Worm (Caenorhabditis elegans): ENCODE data around the gene F52E1.5.

The F52E1.5 gene

DNA sequence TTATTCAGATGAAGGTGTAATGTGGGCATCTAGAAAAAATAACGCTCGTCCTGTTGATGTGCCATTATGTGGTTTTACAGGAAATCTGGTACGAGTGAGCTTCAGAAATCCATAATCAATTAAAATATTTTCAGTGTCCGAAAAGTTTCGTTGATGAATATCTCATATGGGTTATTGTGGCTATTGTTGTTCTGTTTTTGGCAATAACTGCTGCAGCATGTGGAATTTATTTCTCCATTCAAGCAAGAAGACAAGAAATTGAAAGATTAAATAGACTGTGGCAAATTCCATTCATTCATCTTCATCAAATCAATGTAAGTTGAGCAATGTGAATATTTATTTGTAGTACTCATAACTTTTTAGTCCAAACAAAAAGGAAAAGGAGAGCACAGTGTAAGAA lies 10.0 kb downstream of the F52E1.5 start:
- TF ChIP-seq M03D4.4 (tag; optimal IDR thresholded peaks at IDR 0.05) (no peak), blmp-1 (tag; optimal IDR thresholded peaks at IDR 0.05) (no peak), unc-120 (tag; optimal IDR thresholded peaks at IDR 0.05; ENCODE audit: poor library complexity, severe bottlenecking) (no peak), nhr-28 (tag; optimal IDR thresholded peaks at IDR 0.05) (no peak), nhr-76 (tag; optimal IDR thresholded peaks at IDR 0.05) (no peak), ces-1 (GFP tag; optimal IDR thresholded peaks at IDR 0.05) (no peak)

DNA sequence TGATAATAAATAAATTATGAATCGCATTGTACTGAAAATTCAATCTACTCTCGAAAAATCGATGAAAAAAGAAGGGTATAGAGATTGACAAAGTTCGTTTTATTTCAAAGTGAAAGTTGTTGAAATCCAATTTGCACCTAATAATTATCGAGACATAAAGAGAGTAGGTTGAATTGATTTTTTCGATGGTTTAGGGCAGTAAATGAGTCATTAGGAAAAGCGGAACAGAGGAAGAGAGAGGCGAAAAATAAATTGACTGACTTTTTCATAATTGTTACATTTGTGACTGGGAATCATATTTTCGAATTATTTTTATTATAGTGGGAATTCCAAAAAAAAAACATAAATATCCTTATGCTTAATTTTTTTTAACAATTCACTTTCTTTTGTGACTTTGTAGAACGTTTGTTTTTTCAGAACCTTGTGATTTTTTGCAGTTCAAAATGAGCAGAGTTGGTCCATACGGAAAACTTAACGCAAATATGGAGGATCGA lies 15.1 kb downstream of the F52E1.5 start, which contains the start of the genes pho-6 and F52E1.3:
Gene pho-6 (minus strand): TSS at position 101 of the 494 bp plus-strand sequence.
Gene F52E1.3 (plus strand): TSS at position 444 of the 494 bp plus-strand sequence.
- TF ChIP-seq elt-1 (tag; optimal IDR thresholded peaks at IDR 0.05; ENCODE audit: borderline replicate concordance, insufficient read depth) (no peak), ceh-39 (tag; optimal IDR thresholded peaks at IDR 0.05) (no peak), mep-1 (tag; optimal IDR thresholded peaks at IDR 0.05) (no peak)

DNA sequence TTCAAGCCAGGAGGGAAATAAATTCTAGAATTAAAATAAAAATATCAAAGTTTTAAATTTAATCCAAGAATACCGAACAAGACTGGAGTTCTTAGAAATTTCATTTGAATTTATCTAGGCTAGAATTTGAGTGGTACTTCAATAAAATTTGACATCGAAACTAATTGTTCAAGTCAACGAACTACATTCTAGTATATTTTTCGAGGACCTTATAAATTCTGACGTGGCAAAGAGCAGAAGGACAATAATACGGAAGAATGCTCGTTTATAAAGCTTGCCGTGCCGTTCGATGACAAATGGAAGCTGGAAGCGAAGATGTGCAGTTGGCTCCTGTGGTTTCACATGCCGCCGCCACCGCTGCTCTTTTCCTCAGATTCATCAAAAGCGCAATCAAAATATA lies 21.5 kb downstream of the F52E1.5 start:
- TF ChIP-seq zip-8 (tag; optimal IDR thresholded peaks at IDR 0.05) (no peak), ceh-39 (tag; optimal IDR thresholded peaks at IDR 0.05) (no peak), sem-2 (GFP tag; optimal IDR thresholded peaks at IDR 0.05) (no peak), elt-3 (tag; optimal IDR thresholded peaks at IDR 0.05) (no peak), bed-3 (GFP tag; optimal IDR thresholded peaks at IDR 0.05) (no peak), nhr-237 (tag; optimal IDR thresholded peaks at IDR 0.05) (no peak), unc-39 (tag; optimal IDR thresholded peaks at IDR 0.05) (no peak), hlh-1 (tag; optimal IDR thresholded peaks at IDR 0.05) (no peak), nhr-2 (tag; optimal IDR thresholded peaks at IDR 0.05) (no peak), nhr-28 (tag; optimal IDR thresholded peaks at IDR 0.05) (no peak), nhr-12 (tag; optimal IDR thresholded peaks at IDR 0.05) (no peak), ceh-43 (GFP tag; optimal IDR thresholded peaks at IDR 0.05) (no peak), unc-120 (tag; optimal IDR thresholded peaks at IDR 0.05; ENCODE audit: poor library complexity, severe bottlenecking) (no peak), tbx-8 (GFP tag; optimal IDR thresholded peaks at IDR 0.05) (no peak), cnd-1 (tag; optimal IDR thresholded peaks at IDR 0.05) (no peak), ceh-83 (GFP tag; optimal IDR thresholded peaks at IDR 0.05) (no peak), pha-4 (tag; optimal IDR thresholded peaks at IDR 0.05) (no peak), elt-1 (tag; optimal IDR thresholded peaks at IDR 0.05; ENCODE audit: borderline replicate concordance, insufficient read depth) (no peak), blmp-1 (tag; optimal IDR thresholded peaks at IDR 0.05) (no peak), ces-1 (GFP tag; optimal IDR thresholded peaks at IDR 0.05) (no peak)

DNA sequence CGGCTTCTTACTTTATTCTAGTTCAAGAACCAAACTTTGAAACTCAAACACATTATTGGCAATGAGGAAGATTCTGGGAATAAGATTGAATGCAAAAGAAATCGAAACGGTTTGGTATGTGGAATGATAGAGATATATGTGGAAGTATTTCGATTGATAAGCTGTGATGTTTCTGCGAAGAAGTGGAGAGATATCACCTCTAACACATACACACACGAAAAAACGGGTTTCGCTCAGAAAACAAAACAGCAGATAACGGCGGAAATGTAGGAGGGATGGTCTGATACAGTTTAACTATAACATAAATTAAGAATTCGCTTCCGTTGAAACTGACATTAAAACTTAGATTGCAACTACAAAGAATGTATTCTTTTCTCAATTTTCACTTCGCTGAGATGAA lies 22.0 kb downstream of the F52E1.5 start:
- TF ChIP-seq flh-1 (GFP tag; optimal IDR thresholded peaks at IDR 0.05) (no peak), elt-1 (tag; optimal IDR thresholded peaks at IDR 0.05; ENCODE audit: borderline replicate concordance, insufficient read depth) (no peak), nhr-2 (tag; optimal IDR thresholded peaks at IDR 0.05) (no peak), sem-2 (GFP tag; optimal IDR thresholded peaks at IDR 0.05) (no peak), bed-3 (GFP tag; optimal IDR thresholded peaks at IDR 0.05) (no peak), drap-1 (GFP tag; optimal IDR thresholded peaks at IDR 0.05) (no peak), mep-1 (tag; optimal IDR thresholded peaks at IDR 0.05) (no peak), nhr-12 (tag; optimal IDR thresholded peaks at IDR 0.05) (no peak), nhr-28 (tag; optimal IDR thresholded peaks at IDR 0.05) (no peak), unc-62 (GFP tag; optimal IDR thresholded peaks at IDR 0.05) (no peak), mab-5 (tag; optimal IDR thresholded peaks at IDR 0.05) (no peak)

DNA sequence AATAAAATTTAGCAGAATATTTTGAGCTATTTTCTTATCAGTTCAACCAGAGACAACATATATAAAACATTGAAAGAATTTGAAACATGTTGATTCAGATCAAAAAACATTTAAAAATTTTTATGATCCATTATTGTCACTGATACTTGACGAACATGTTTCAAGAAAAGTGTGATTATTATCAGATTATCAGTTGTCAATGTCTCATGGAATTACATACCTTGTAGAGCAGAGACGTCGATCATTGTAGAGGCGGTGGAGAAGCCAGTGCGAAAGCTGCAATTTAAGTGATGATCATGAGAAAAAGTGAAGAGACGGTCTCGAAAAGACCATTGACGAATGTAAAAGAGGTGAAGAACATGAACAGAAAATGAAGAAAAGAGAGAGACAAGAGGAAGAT lies 23.1 kb downstream of the F52E1.5 start, which contains the start of gene F52E1.9:
Gene F52E1.9 (minus strand): TSS at position 278 of the 400 bp plus-strand sequence.
- TF ChIP-seq lin-32 (GFP tag; optimal IDR thresholded peaks at IDR 0.05), result no peak
- no peak for TF ChIP-seq tbx-8 (GFP tag; optimal IDR thresholded peaks at IDR 0.05)
- no peak for TF ChIP-seq zip-8 (tag; optimal IDR thresholded peaks at IDR 0.05)
- no peak for TF ChIP-seq cnd-1 (tag; optimal IDR thresholded peaks at IDR 0.05)
- no peak for TF ChIP-seq nhr-2 (tag; optimal IDR thresholded peaks at IDR 0.05)
- TF ChIP-seq mep-1 (tag; optimal IDR thresholded peaks at IDR 0.05), result no peak
- no peak for TF ChIP-seq unc-120 (tag; optimal IDR thresholded peaks at IDR 0.05; ENCODE audit: poor library complexity, severe bottlenecking)
- no peak for TF ChIP-seq nhr-28 (tag; optimal IDR thresholded peaks at IDR 0.05)

DNA sequence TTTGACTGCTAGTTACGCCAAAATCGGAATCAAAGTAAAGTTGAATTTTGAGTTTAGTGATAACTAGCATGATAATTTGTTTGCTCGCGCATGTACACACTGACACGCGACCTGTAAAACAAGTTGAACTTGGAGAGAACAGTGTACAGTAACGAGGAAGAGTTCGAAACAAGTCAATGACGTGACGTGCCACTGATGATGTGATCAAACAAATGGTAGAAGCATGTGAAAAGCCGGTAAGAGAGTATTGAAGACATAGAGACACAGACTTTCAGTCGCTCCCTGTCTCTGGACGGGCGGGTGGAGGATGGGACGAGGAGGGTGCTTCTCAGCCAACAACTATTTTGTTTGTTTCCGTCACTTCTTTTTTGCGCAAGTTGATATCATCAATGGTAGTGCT lies 23.8 kb downstream of the F52E1.5 start:
- TF ChIP-seq hlh-1 (tag; optimal IDR thresholded peaks at IDR 0.05), result no peak
- TF ChIP-seq unc-39 (tag; optimal IDR thresholded peaks at IDR 0.05), result no peak
- TF ChIP-seq sptf-1 (tag; optimal IDR thresholded peaks at IDR 0.05), result no peak
- TF ChIP-seq flh-1 (GFP tag; optimal IDR thresholded peaks at IDR 0.05), result no peak
- no peak for TF ChIP-seq lin-13 (tag; optimal IDR thresholded peaks at IDR 0.05)
- no peak for TF ChIP-seq cnd-1 (tag; optimal IDR thresholded peaks at IDR 0.05)
- no peak for TF ChIP-seq mls-2 (tag; optimal IDR thresholded peaks at IDR 0.05)
- TF ChIP-seq drap-1 (GFP tag; optimal IDR thresholded peaks at IDR 0.05), result no peak
- no peak for TF ChIP-seq nhr-76 (tag; optimal IDR thresholded peaks at IDR 0.05)
- TF ChIP-seq blmp-1 (tag; optimal IDR thresholded peaks at IDR 0.05), result no peak
- no peak for TF ChIP-seq unc-120 (tag; optimal IDR thresholded peaks at IDR 0.05; ENCODE audit: poor library complexity, severe bottlenecking)
- TF ChIP-seq M03D4.4 (tag; optimal IDR thresholded peaks at IDR 0.05), result no peak

All from whole organism, mixed stage, embryonic.